Worm (Caenorhabditis elegans) whole organism, early embryonic: Measurements from ENCODE around the gene pcp-5.

Experiments used
- B0310.2 ChIP-seq: sonication (generic microtip); optimal IDR thresholded peaks from 2 replicates; lab custom pipeline; 2016; ENCODE audit warnings: mild to moderate bottlenecking, missing genetic modification characterization, missing compliant biosample characterization
- F13C5.2 ChIP-seq: sonication (generic microtip); optimal IDR thresholded peaks from 2 replicates; lab custom pipeline; 2017; ENCODE audit warnings: mild to moderate bottlenecking, missing genetic modification characterization, inconsistent platforms, missing compliant biosample characterization
- aly-1 ChIP-seq: sonication (generic microtip); optimal IDR thresholded peaks from 2 replicates; lab custom pipeline; 2016; ENCODE audit warnings: missing genetic modification characterization, missing compliant biosample characterization
- ama-1 ChIP-seq: fragments of 150-350 bp; optimal IDR thresholded peaks from 2 replicates; lab custom pipeline; 2014
- ceh-13 ChIP-seq: fragments of 200-800 bp; sonication (Bioruptor generic); optimal IDR thresholded peaks from 2 replicates; lab custom pipeline; 2018; ENCODE audit warnings: mild to moderate bottlenecking, missing genetic modification characterization, missing compliant biosample characterization
- ceh-36 ChIP-seq: sonication (generic microtip); optimal IDR thresholded peaks from 2 replicates; lab custom pipeline; 2016; ENCODE audit warnings: missing genetic modification characterization, inconsistent platforms, missing compliant biosample characterization
- hmbx-1 ChIP-seq: sonication (generic microtip); optimal IDR thresholded peaks from 2 replicates; lab custom pipeline; 2016; ENCODE audit warnings: mild to moderate bottlenecking, missing genetic modification characterization, missing compliant biosample characterization
- hnd-1 ChIP-seq: sonication (generic microtip); optimal IDR thresholded peaks from 2 replicates; lab custom pipeline; 2016; ENCODE audit warnings: missing genetic modification characterization, missing compliant biosample characterization
- scrt-1 ChIP-seq: fragments of 200-800 bp; sonication (Bioruptor generic); IDR thresholded peaks from 2 replicates; pipeline ENCODE4 v1.3.6; 2022; ENCODE audit warnings: missing genetic modification characterization, missing compliant biosample characterization
- sea-1 ChIP-seq: fragments of 200-800 bp; sonication (Bioruptor generic); conservative IDR thresholded peaks from 2 replicates; pipeline ENCODE4 v1.3.6; 2022; ENCODE audit warnings: missing genetic modification characterization, missing compliant biosample characterization
- tra-4 ChIP-seq: sonication (generic microtip); optimal IDR thresholded peaks from 2 replicates; lab custom pipeline; 2017; ENCODE audit warnings: missing genetic modification characterization, missing compliant biosample characterization

ce11 chrIII:7909263-7909662 lies 1.8 kb upstream of the pcp-5 start, which contains the start of gene ZK688.1:
- TF ChIP-seq ama-1 (lab: Kevin White, UChicago) = no peak
- no peak for TF ChIP-seq aly-1 (tag; lab: Kevin White, UChicago)
- no peak for TF ChIP-seq hmbx-1
- no peak for TF ChIP-seq ceh-36 (tag; lab: Kevin White, UChicago)
- TF ChIP-seq scrt-1 (GFP tag; lab: Robert Waterston, UW) = no peak
- TF ChIP-seq F13C5.2 (tag; lab: Kevin White, UChicago) = no peak
- TF ChIP-seq hnd-1 (tag; lab: Kevin White, UChicago) = no peak
- no peak for TF ChIP-seq sea-1 (GFP tag; lab: Robert Waterston, UW)
- no peak for TF ChIP-seq ceh-13 (GFP tag; lab: Kevin White, UChicago)
- TF ChIP-seq tra-4 = no peak
- no peak for TF ChIP-seq B0310.2 (tag; lab: Kevin White, UChicago)
